Worm (Caenorhabditis elegans): ENCODE measurements around the gene anat-1.
A peak's percentile ranks its signal among the peaks of the same experiment; 100 is the strongest.

anat-1 gene

DNA sequence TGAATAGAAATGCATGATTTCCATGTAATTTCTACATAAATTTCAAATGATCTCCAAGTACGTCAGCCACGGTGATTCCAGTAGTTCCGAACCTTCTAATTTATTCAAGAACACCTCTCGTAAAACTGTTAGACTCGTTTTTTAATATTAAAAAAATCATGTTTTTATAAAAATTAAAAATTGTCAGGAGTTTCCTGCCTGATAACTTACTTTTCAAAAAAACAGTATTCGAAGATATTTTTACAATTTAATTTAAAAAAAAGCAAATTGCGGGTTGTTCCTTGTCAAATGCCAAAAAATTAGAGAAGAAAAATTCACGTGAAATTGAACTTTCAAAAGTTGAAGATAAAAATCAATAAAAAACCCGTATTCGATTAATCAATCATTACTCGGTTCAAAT lies 24.9 kb downstream of the anat-1 start, which contains the start of the genes C17H12.3 and C17H12.12:
TSS of gene C17H12.3 (minus strand) at position 101 of the 400 bp plus-strand sequence.
TSS of gene C17H12.12 (plus strand) at position 396 of the 400 bp plus-strand sequence.
- no peak for TF ChIP-seq rec-8 (tag; optimal IDR thresholded peaks at IDR 0.05)
- TF ChIP-seq F22D6.2 (tag; optimal IDR thresholded peaks at IDR 0.05) = no peak
- TF ChIP-seq F49E8.2 (tag; optimal IDR thresholded peaks at IDR 0.05; ENCODE audit: insufficient read depth) = no peak
- TF ChIP-seq Y53F4B.3 (GFP tag; IDR thresholded peaks at IDR 0.05) = no peak
- no peak for TF ChIP-seq bed-1 (GFP tag; IDR thresholded peaks at IDR 0.05)
- TF ChIP-seq B0019.2 (GFP tag; conservative IDR thresholded peaks at IDR 0.05) = no peak
- no peak for TF ChIP-seq hlh-12 (tag; optimal IDR thresholded peaks at IDR 0.05)
- no peak for TF ChIP-seq nhr-27 (tag; optimal IDR thresholded peaks at IDR 0.05)
- no peak for TF ChIP-seq attf-3 (GFP tag; conservative IDR thresholded peaks at IDR 0.05)
- no peak for TF ChIP-seq madf-10 (tag; optimal IDR thresholded peaks at IDR 0.05)
- no peak for TF ChIP-seq K12H6.12 (tag; optimal IDR thresholded peaks at IDR 0.05)
- TF ChIP-seq lsy-27 (tag; optimal IDR thresholded peaks at IDR 0.05; ENCODE audit: borderline replicate concordance, insufficient read depth) = no peak
- TF ChIP-seq pha-4 (tag; optimal IDR thresholded peaks at IDR 0.05) = no peak
- no peak for TF ChIP-seq tbx-9 (tag; optimal IDR thresholded peaks at IDR 0.05; ENCODE audit: borderline replicate concordance)
- TF ChIP-seq mel-28 (tag; optimal IDR thresholded peaks at IDR 0.05; ENCODE audit: borderline replicate concordance) = no peak
- no peak for TF ChIP-seq aptf-2 (GFP tag; conservative IDR thresholded peaks at IDR 0.05)
- TF ChIP-seq sptf-2 (GFP tag; optimal IDR thresholded peaks at IDR 0.05) = no peak
- no peak for TF ChIP-seq C17E4.6 (GFP tag; IDR thresholded peaks at IDR 0.05)

DNA sequence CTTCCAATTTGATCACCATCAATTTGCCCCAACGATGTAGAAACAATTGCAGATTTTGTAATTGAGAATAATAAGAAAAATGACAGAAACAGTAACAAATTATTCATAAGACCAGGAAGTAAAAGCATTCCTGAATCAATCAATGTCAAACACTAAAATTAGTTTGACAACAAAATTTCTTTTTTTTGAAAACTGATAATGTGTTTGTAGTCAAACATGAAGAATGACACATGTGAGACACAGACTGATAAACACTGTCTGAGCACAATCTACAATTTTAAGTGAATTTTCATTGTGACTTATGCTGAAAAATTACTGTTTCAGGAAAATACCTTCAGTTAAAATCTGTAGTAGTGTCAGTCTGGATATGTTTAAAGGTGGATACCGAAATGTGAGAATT lies 31.5 kb downstream of the anat-1 start, which contains the start of the genes cest-4 and C17H12.11:
TSS of gene cest-4 (minus strand) at position 206 of the 400 bp plus-strand sequence.
TSS of gene C17H12.11 (plus strand) at position 256 of the 400 bp plus-strand sequence.
- TF ChIP-seq pbrm-1 (GFP tag; IDR thresholded peaks at IDR 0.05) (no peak), mcd-1 (GFP tag; IDR thresholded peaks at IDR 0.05) (no peak), hmg-20 (GFP tag; IDR thresholded peaks at IDR 0.05) (no peak), Y56A3A.18 (GFP tag; IDR thresholded peaks at IDR 0.05) (no peak), attf-5 (GFP tag; optimal IDR thresholded peaks at IDR 0.05) (no peak), ceh-91 (GFP tag; IDR thresholded peaks at IDR 0.05) (no peak), ceh-79 (tag; optimal IDR thresholded peaks at IDR 0.05) (no peak), F52B5.7 (tag; optimal IDR thresholded peaks at IDR 0.05) (no peak), unc-62 (GFP tag; optimal IDR thresholded peaks at IDR 0.05) (peak; percentile 25), ceh-100 (GFP tag; IDR thresholded peaks at IDR 0.05) (no peak), F49E8.2 (tag; optimal IDR thresholded peaks at IDR 0.05; ENCODE audit: insufficient read depth) (no peak), nhr-80 (tag; optimal IDR thresholded peaks at IDR 0.05) (peak; percentile 80), dpff-1 (tag; optimal IDR thresholded peaks at IDR 0.05) (no peak)

DNA sequence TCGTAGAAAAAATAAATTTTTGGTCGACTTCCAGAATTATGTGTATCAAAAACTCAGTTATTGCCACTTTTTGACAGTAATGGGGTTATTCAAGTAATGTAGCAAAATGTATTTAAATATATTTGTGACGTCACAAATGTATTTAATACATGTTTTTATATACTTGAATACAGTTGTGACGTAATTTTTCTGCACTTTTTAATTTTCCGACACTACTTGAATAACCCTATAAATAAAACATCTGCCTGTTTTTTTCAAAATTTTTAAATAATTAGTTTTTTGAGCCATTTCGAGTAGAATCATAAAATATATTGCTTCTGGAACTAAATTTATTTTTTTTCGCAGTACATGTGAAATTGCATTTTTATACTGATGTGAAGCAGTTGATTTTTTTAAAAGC lies 32.7 kb downstream of the anat-1 start:
- TF ChIP-seq somi-1 (GFP tag; optimal IDR thresholded peaks at IDR 0.05) (no peak), lir-1 (GFP tag; conservative IDR thresholded peaks at IDR 0.05) (no peak), mxl-1 (tag; optimal IDR thresholded peaks at IDR 0.05) (no peak), B0035.1 (tag; optimal IDR thresholded peaks at IDR 0.05) (no peak), F49E8.2 (tag; optimal IDR thresholded peaks at IDR 0.05; ENCODE audit: insufficient read depth) (no peak), B0336.3 (GFP tag; IDR thresholded peaks at IDR 0.05) (no peak), attf-5 (GFP tag; optimal IDR thresholded peaks at IDR 0.05) (no peak), lin-54 (GFP tag; optimal IDR thresholded peaks at IDR 0.05) (no peak), unc-62 (GFP tag; optimal IDR thresholded peaks at IDR 0.05) (no peak), akir-1 (GFP tag; optimal IDR thresholded peaks at IDR 0.05) (no peak)

Data from whole organism, young adult.